Worm (Caenorhabditis elegans) whole organism, L4 larva: ENCODE results near the gene slc-17.4.

Experiments
- F26F4.8 ChIP-seq: fragments of 200-800 bp; sonication (Bioruptor generic); conservative IDR thresholded peaks from 2 replicates; pipeline ENCODE4 v1.3.6; 2022; ENCODE audit warnings: missing genetic modification characterization, missing compliant biosample characterization
- F37D6.2 ChIP-seq: sonication (generic microtip); optimal IDR thresholded peaks from 2 replicates; lab custom pipeline; 2016; ENCODE audit warnings: mild to moderate bottlenecking, missing genetic modification characterization, missing compliant biosample characterization
- T20F7.1 ChIP-seq: fragments of 200-800 bp; sonication (Bioruptor generic); optimal IDR thresholded peaks from 2 replicates; lab custom pipeline; 2018; ENCODE audit warnings: mild to moderate bottlenecking, missing genetic modification characterization, missing compliant biosample characterization
- ZK337.2 ChIP-seq: fragments of 200-800 bp; sonication (Bioruptor generic); IDR thresholded peaks from 2 replicates; pipeline ENCODE4 v1.3.6; 2022; ENCODE audit warnings: missing genetic modification reagents, missing genetic modification characterization, missing compliant biosample characterization
- aha-1 ChIP-seq: fragments of 150-350 bp; peaks from one replicate; lab custom pipeline; 2014; ENCODE audit warnings: missing biosample characterization, missing genetic modification characterization
- ceh-44 ChIP-seq: fragments of 200-800 bp; sonication (Bioruptor generic); IDR thresholded peaks from 2 replicates; pipeline ENCODE4 v1.3.6; 2022; ENCODE audit warnings: missing genetic modification reagents, missing genetic modification characterization, missing compliant biosample characterization
- ctbp-1 ChIP-seq: fragments of 200-800 bp; sonication (Bioruptor generic); IDR thresholded peaks from 2 replicates; pipeline ENCODE4 v1.3.6; 2022; ENCODE audit warnings: missing genetic modification reagents, missing genetic modification characterization, missing compliant biosample characterization
- dmd-6 ChIP-seq: fragments of 200-800 bp; sonication (Bioruptor generic); IDR thresholded peaks from 2 replicates; pipeline ENCODE4 v1.3.6; 2022; ENCODE audit warnings: missing genetic modification reagents, missing genetic modification characterization, missing compliant biosample characterization
- dpl-1 ChIP-seq: fragments of 150-350 bp; optimal IDR thresholded peaks from 2 replicates; lab custom pipeline; 2014; ENCODE audit warnings: missing biosample characterization, missing genetic modification reagents, missing genetic modification characterization
- duxl-1 ChIP-seq: sonication (generic microtip); optimal IDR thresholded peaks from 2 replicates; lab custom pipeline; 2016; ENCODE audit warnings: mild to moderate bottlenecking, missing genetic modification characterization, moderate library complexity, missing compliant biosample characterization; ENCODE audit not compliant: poor library complexity
- dve-1 ChIP-seq: sonication (generic microtip); optimal IDR thresholded peaks from 2 replicates; lab custom pipeline; 2017; ENCODE audit warnings: antibody characterized with exemption, mild to moderate bottlenecking, missing genetic modification characterization, missing compliant biosample characterization; ENCODE audit not compliant: insufficient read depth
- egl-43 ChIP-seq: fragments of 200-800 bp; sonication (Bioruptor generic); IDR thresholded peaks from 2 replicates; pipeline ENCODE4 v1.3.6; 2022; ENCODE audit warnings: missing genetic modification reagents, missing genetic modification characterization, missing compliant biosample characterization
- fos-1 ChIP-seq: fragments of 150-350 bp; optimal IDR thresholded peaks from 2 replicates; lab custom pipeline; 2014; ENCODE audit warnings: missing biosample characterization, missing genetic modification characterization
- hlh-11 ChIP-seq: fragments of 200-800 bp; sonication (Bioruptor generic); optimal IDR thresholded peaks from 2 replicates; lab custom pipeline; 2018; ENCODE audit warnings: mild to moderate bottlenecking, missing genetic modification characterization, missing compliant biosample characterization
- hlh-30 ChIP-seq: sonication (generic microtip); optimal IDR thresholded peaks from 2 replicates; lab custom pipeline; 2017; ENCODE audit warnings: antibody characterized with exemption, mild to moderate bottlenecking, missing genetic modification characterization, missing compliant biosample characterization; ENCODE audit not compliant: insufficient read depth
- jun-1 ChIP-seq: fragments of 150-350 bp; optimal IDR thresholded peaks from 2 replicates; lab custom pipeline; 2014; ENCODE audit warnings: missing biosample characterization, missing genetic modification reagents, missing genetic modification characterization
- lin-1 ChIP-seq: fragments of 200-800 bp; sonication (Bioruptor generic); IDR thresholded peaks from 2 replicates; pipeline ENCODE4 v1.3.6; 2022; ENCODE audit warnings: missing genetic modification reagents, missing genetic modification characterization, missing compliant biosample characterization
- lin-13 ChIP-seq: fragments of 150-350 bp; optimal IDR thresholded peaks from 2 replicates; lab custom pipeline; 2014; ENCODE audit warnings: missing biosample characterization, missing genetic modification reagents, missing genetic modification characterization
- mep-1 ChIP-seq: fragments of 150-350 bp; sonication (generic microtip); optimal IDR thresholded peaks from 3 replicates; lab custom pipeline; 2014; ENCODE audit warnings: missing biosample characterization, missing genetic modification characterization
- mes-2 ChIP-seq: sonication (generic microtip); optimal IDR thresholded peaks from 2 replicates; lab custom pipeline; 2016; ENCODE audit warnings: missing genotype, mild to moderate bottlenecking, missing genetic modification characterization, missing compliant biosample characterization; ENCODE audit not compliant: poor library complexity, severe bottlenecking
- mxl-3 ChIP-seq: fragments of 200-800 bp; sonication (Bioruptor generic); optimal IDR thresholded peaks from 2 replicates; lab custom pipeline; 2018; ENCODE audit warnings: mild to moderate bottlenecking, missing genetic modification characterization, missing compliant biosample characterization
- nhr-28 ChIP-seq: fragments of 150-350 bp; optimal IDR thresholded peaks from 2 replicates; lab custom pipeline; 2014; ENCODE audit warnings: missing biosample characterization, missing genetic modification characterization
- nhr-6 ChIP-seq: fragments of 150-350 bp; optimal IDR thresholded peaks from 2 replicates; lab custom pipeline; 2014; ENCODE audit warnings: missing biosample characterization, missing genetic modification characterization
- pha-4 ChIP-seq, 2 experiments: fragments of 150-350 bp in 1 of 2; fragments of 200-800 bp in 1 of 2; sonication (Bioruptor generic) in 1 of 2; IDR thresholded peaks in 1 of 2; optimal IDR thresholded peaks in 1 of 2; 2 replicates each; pipeline versions ENCODE4 v1.3.6 to Lab custom; 2014 to 2022; ENCODE audit warnings: missing genetic modification characterization in 2 of 2, missing genetic modification reagents in 2 of 2, missing biosample characterization in 1 of 2, missing compliant biosample characterization in 1 of 2
- rbr-2 ChIP-seq: sonication (generic microtip); optimal IDR thresholded peaks from 2 replicates; lab custom pipeline; 2016; ENCODE audit warnings: missing genotype, missing genetic modification characterization, missing compliant biosample characterization
- sdz-12 ChIP-seq: fragments of 200-800 bp; sonication (Bioruptor generic); optimal IDR thresholded peaks from 2 replicates; lab custom pipeline; 2018; ENCODE audit warnings: mild to moderate bottlenecking, missing genetic modification characterization, missing compliant biosample characterization
- set-16 ChIP-seq: fragments of 200-800 bp; sonication (Bioruptor generic); IDR thresholded peaks from 2 replicates; pipeline ENCODE4 v1.3.6; 2022; ENCODE audit warnings: missing genetic modification reagents, missing genetic modification characterization, missing compliant biosample characterization
- snpc-1.2 ChIP-seq: fragments of 200-800 bp; sonication (Bioruptor generic); IDR thresholded peaks from 2 replicates; pipeline ENCODE4 v1.3.6; 2022; ENCODE audit warnings: missing genetic modification reagents, missing genetic modification characterization, missing compliant biosample characterization
- snpc-4 ChIP-seq: fragments of 150-350 bp; optimal IDR thresholded peaks from 2 replicates; lab custom pipeline; 2014; ENCODE audit warnings: missing biosample characterization, missing genetic modification characterization
- unc-62 ChIP-seq, 3 experiments: fragments of 150-350 bp in 1 of 3; sonication (generic microtip); optimal IDR thresholded peaks in 2 of 3; peaks in 1 of 3; 1 replicate in 1 of 3; 2 replicates in 2 of 3; lab custom pipeline; 2014 to 2017; ENCODE audit warnings: missing biosample characterization in 3 of 3, missing genetic modification characterization in 3 of 3, missing genetic modification reagents in 3 of 3, missing genotype in 1 of 3

Gene slc-17.4

DNA sequence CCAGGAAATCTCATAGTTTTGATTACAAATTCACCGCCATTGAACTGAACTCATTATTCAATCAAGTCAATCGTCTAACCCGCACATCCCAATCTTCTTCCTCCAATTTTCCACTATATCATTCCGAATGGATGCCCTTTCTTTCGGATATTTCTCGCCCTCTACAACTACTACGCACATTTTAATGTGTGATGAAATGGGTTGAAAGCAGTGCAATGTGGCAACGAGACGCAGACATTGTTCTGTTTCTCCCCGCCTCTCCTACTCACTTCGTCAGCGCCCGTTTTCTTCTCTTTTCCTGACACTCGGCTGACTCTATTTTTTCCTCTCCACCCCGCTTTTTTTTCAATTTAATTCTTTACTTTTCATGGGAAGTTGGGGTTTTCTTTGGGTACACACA lies 22.9 kb downstream of the slc-17.4 start (continued):
- TF ChIP-seq jun-1 (tag; lab: Kevin White, UChicago) (no peak), unc-62 (GFP tag; optimal IDR thresholded peaks at IDR 0.05 in 1 of 2; lab: Kevin White, UChicago) (peak in 1 of 2 experiments; percentile 97), unc-62 (tag; optimal IDR thresholded peaks at IDR 0.05; lab: Kevin White, UChicago) (no peak), duxl-1 (tag; lab: Kevin White, UChicago) (no peak), dmd-6 (GFP tag; lab: Robert Waterston, UW) (peak; percentile 32; the same call in 1 of the 2 replicates), snpc-1.2 (GFP tag; lab: Robert Waterston, UW) (peak; percentile 51), nhr-28 (tag; lab: Kevin White, UChicago) (peak; percentile 50), lin-1 (GFP tag; lab: Robert Waterston, UW) (no peak), aha-1 (tag; lab: Kevin White, UChicago) (peak; percentile 97), T20F7.1 (no peak), mxl-3 (GFP tag; lab: Kevin White, UChicago) (peak; percentile 35), hlh-11 (tag; lab: Kevin White, UChicago) (peak; percentile 47), mep-1 (tag; lab: Kevin White, UChicago) (peak; percentile 60), hlh-30 (tag; lab: Kevin White, UChicago) (peak; percentile 46), dpl-1 (GFP tag; lab: Kevin White, UChicago) (peak; percentile 35)

- TF ChIP-seq dve-1 (tag; lab: Kevin White, UChicago) (no peak), hlh-11 (tag; lab: Kevin White, UChicago) (no peak), F26F4.8 (GFP tag; lab: Robert Waterston, UW) (no peak), pha-4 (GFP tag; IDR thresholded peaks at IDR 0.05; lab: Robert Waterston, UW) (no peak), pha-4 (tag; optimal IDR thresholded peaks at IDR 0.05; lab: Kevin White, UChicago) (no peak), mes-2 (tag; lab: Kevin White, UChicago) (no peak)
- TF ChIP-seq, all 104 proteins: peak for 0
These were observed 23.5 kb downstream of the slc-17.4 start for ce11 chrIV:17268069-17268468.

DNA sequence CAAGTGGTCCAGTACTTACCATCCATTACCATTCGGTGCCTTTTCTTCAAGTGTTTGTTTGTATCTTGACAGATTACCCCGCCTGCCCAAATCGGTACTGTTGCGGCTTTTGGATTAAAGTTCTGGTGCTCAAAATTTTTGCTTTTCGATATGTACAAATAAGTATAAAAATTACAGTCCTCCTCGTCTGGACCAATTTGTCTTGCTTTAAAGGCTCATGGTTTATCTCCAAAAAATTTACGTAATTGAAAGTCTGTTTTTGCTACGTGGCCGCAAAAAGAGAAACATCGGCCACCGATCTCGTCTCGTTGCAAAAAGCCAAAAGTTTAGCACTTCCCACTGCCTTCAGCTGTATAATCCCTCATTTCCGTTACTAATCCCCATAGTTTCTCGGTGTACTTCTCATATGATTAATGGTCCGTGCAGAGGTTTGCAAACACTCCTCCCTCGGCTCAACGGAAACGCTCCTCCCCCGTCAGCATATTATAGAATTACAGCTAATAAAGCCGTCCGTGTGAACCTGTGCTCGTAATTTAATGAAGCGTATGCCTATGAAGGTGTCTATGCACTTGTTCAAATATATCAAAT lies 24.1 kb downstream of the slc-17.4 start:
- TF ChIP-seq ceh-44 (GFP tag; lab: Robert Waterston, UW) (no peak), sdz-12 (GFP tag; lab: Kevin White, UChicago) (no peak), fos-1 (tag; lab: Kevin White, UChicago) (no peak), ZK337.2 (GFP tag; lab: Robert Waterston, UW) (no peak), rbr-2 (tag; lab: Kevin White, UChicago) (no peak), F26F4.8 (GFP tag; lab: Robert Waterston, UW) (no peak), snpc-4 (tag; lab: Kevin White, UChicago) (no peak), unc-62 (GFP tag; optimal IDR thresholded peaks at IDR 0.05 in 1 of 2; lab: Kevin White, UChicago) (peak in 1 of 2 experiments; percentile 96), unc-62 (tag; optimal IDR thresholded peaks at IDR 0.05; lab: Kevin White, UChicago) (no peak), egl-43 (GFP tag; lab: Robert Waterston, UW) (0 out of 2 replicates have a peak, but pooled peaks have one; percentile 29), dpl-1 (GFP tag; lab: Kevin White, UChicago) (no peak), F37D6.2 (tag; lab: Kevin White, UChicago) (no peak), nhr-6 (tag; lab: Kevin White, UChicago) (no peak), lin-13 (GFP tag; lab: Kevin White, UChicago) (no peak), set-16 (no peak)
- TF ChIP-seq, all 104 proteins: peak for 2

DNA sequence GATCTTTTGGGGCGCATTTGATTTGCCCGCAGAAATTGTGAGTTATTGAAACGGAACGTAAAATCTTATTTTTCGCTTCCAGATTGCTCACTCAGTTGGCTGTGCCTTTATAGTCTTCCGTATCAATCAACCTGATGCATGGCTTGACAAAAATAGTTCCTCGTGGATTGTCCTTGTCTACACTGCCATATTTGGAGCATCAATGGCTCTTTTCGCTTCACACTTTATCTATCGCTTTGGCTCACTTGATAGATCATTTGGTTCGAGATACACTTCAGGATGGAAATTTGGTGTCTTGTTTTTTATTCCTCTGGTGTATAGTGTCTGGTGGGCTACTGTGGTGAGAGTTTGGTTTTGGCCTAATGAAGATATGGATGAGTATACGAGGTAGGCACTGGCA lies 25.8 kb downstream of the slc-17.4 start:
- TF ChIP-seq hlh-30 (tag; lab: Kevin White, UChicago) (no peak), aha-1 (tag; lab: Kevin White, UChicago) (peak; percentile 96), ctbp-1 (GFP tag; lab: Robert Waterston, UW) (no peak)
